Fruit fly (Drosophila melanogaster): Measurements from ENCODE around the gene CG2889.

CG2889 gene

DNA sequence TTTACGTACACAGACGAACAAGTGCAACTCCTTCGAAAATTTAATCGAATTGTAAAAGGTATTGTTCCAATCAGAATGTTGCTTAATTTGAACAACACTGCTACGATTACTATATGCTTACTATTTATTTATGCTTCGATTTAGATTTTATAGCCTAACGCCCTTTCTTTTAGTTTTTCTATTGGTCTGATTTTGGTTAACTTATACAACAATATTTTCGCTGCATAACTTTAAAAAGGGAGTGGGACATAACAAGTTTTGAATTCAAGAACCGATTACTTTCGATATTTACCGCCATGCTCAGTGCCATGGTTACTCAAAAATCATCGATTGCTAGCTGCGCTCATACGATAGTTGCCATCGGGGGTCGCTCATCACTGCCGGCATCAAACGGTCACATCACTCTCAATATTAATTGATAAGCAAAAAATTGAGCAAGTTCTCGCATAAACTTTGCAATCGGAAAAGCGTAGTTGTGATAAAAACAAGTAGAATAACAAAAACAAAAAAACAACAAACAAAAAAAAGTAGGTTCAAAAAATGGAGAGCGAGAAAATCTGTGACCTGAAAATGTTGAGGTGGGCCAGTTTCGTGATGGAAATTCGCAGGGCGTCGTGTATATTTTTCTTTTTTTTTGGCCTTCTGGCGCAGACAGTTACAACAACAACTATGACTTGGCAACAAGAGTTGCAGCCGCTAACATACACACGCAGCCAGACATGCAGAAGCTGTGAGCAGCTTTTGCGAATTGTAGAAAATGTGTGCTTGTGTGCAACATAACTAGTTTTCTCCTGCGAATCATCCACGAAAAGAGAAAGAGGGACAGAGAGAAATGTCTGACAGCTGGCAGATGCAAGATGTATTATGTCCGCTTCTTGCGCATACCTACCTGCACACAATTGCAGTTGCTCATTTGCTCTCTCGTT is 5.0 kb downstream of the CG2889 start, which contains the start of the genes CG2887 and PPP4R2r:
Gene CG2887, minus strand, starts transcription at position 51 of the 926 bp plus-strand sequence.
Gene PPP4R2r, plus strand, starts transcription at position 396 of the 926 bp plus-strand sequence.
- TF ChIP-seq h (optimal IDR thresholded peaks at IDR 0.05), result no peak

DNA sequence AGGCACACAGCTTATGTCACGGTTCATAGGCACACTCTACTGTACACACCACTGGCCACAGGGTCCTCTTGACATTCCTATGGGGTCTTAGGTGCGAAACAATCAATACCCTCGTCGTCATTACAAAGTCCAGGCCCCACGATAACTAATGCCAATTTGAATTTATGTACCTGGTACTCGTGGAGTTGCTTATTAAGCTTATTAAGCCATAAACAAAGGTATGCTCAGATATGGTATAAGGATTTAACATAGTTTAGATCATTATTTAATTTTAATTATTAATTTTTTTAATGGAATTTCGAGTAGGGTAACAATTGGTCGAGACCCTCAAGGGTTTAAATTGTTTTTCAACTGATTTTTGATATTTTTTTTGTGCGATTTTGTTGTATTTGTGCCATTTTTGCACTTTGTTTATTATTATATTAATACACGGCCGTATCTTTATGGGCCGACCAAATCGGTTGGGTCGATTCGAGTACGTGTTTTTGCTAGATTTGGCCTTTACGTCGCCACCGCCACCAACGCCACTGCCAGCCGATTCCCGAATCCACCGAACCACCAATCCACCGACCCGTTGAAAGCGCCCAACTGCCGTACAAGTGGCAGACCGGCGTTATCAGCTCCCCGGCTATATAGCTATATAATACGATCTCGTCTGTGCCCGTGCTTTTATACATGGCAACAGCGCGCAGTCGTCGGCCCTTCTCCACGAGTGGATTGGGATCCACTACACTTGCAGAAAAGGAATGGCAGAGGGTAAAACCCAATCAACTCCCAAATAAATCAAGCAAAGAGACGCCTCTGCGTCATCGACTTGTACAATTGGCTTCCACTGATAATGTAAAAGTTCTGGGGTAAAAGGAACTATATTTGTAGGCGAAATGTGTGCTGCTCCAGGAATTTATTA is 10.7 kb downstream of the CG2889 start:
- TF ChIP-seq psq (optimal IDR thresholded peaks at IDR 0.05) (no peak), Sin3A (optimal IDR thresholded peaks at IDR 0.05) (no peak), insv (optimal IDR thresholded peaks at IDR 0.05) (no peak), h (optimal IDR thresholded peaks at IDR 0.05) (no peak), Myc (optimal IDR thresholded peaks at IDR 0.05) (no peak), ttk (optimal IDR thresholded peaks at IDR 0.05) (no peak)

DNA sequence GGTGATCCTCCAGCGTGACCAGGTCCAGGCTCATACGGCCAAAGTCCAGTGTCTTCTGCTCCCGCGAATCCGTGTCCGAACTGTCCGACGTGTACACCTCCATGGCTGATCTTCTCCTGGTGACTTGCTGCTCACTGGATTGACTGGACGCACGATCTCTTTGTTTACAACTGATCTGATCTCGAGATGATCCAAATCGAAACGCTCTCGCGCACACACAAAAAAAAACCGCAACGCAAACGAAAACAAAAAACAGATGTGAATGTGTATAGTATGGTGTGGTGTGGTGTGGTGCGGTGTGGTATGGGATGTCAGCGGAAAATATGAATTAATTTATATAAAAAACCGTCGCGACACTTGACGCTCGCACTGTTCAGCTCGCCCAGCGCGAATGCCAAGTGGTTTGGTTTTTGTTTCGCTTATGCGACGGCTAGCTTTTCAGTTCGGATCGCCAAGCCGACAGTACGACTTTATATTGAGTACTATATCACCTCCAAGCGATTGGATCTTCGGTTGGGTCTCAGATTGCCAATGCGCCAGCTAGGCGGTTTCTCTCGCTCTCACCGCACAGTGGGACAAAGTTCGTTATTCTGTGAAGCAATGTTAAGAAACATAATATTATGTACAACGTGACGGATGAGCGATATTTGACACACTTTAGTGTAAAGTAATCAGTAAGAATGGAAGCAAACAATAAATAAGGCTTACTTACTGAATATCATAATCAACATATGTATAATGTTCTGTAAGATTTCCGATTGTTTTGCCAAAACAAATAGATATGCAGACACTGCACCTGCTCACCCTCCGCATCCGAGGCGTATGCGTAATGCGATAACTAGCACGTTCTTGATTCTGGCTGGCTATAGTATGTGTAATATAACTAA is 12.6 kb downstream of the CG2889 start:
- no peak for TF ChIP-seq insv (optimal IDR thresholded peaks at IDR 0.05)
- TF ChIP-seq psq (optimal IDR thresholded peaks at IDR 0.05), result no peak
- TF ChIP-seq Sin3A (optimal IDR thresholded peaks at IDR 0.05), result no peak
- no peak for TF ChIP-seq h (optimal IDR thresholded peaks at IDR 0.05)

DNA sequence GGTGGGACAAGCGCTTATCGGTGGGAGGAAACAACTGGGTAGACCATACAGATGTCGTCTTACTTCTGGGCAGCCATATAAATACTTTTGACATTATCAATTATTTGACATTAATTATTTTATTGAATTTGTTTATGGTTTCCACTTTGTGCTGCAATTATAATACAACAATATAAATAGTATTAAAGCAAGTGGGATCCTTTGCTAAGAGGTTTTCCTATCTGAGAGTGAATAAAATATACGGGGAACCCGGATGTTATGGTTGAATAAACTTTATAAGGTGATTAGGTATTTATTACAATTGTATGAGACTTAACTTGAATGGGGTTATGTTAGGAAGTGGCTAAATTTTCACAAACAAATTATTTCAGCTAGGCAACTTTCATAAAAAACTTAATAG is 13.4 kb downstream of the CG2889 start, which contains the start of gene CG32687:
Gene CG32687, minus strand, starts transcription at position 101 of the 400 bp plus-strand sequence.
- TF ChIP-seq psq (optimal IDR thresholded peaks at IDR 0.05), result no peak

dm6 chrX:10487964-10488605 is 14.3 kb downstream of the CG2889 start:
- TF ChIP-seq h (optimal IDR thresholded peaks at IDR 0.05) (no peak), Sin3A (optimal IDR thresholded peaks at IDR 0.05) (no peak), ttk (optimal IDR thresholded peaks at IDR 0.05) (no peak), insv (optimal IDR thresholded peaks at IDR 0.05) (no peak), psq (optimal IDR thresholded peaks at IDR 0.05) (no peak), Myc (optimal IDR thresholded peaks at IDR 0.05) (no peak)

DNA sequence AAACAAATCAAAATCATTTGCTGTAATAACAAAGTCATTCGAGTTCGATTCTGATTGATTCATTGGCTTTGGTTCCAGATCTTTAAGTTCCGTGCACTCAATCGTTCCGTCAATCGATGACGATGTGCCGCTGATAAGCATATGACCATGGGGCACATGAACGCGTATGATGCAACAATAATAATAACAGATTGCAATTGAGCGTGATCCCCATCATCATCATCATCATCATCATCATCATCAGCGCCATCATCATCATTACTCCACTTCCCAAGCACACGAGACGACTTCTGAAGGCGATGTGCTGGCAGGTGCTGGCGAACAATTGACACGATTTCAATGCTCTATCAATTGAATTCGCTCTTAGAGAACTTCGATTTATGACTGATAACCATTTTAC is 22.6 kb downstream of the CG2889 start:
- TF ChIP-seq Myc (optimal IDR thresholded peaks at IDR 0.05) (no peak), ttk (optimal IDR thresholded peaks at IDR 0.05) (no peak), psq (optimal IDR thresholded peaks at IDR 0.05) (no peak), h (optimal IDR thresholded peaks at IDR 0.05) (no peak), insv (optimal IDR thresholded peaks at IDR 0.05) (no peak), Sin3A (optimal IDR thresholded peaks at IDR 0.05) (no peak)

dm6 chrX:10513611-10514010 is 39.9 kb downstream of the CG2889 start:
- no peak for TF ChIP-seq Myc (optimal IDR thresholded peaks at IDR 0.05)
- TF ChIP-seq Sin3A (optimal IDR thresholded peaks at IDR 0.05), result no peak
- TF ChIP-seq ttk (optimal IDR thresholded peaks at IDR 0.05), result no peak
- no peak for TF ChIP-seq psq (optimal IDR thresholded peaks at IDR 0.05)
- no peak for TF ChIP-seq h (optimal IDR thresholded peaks at IDR 0.05)
- TF ChIP-seq insv (optimal IDR thresholded peaks at IDR 0.05), result no peak

DNA sequence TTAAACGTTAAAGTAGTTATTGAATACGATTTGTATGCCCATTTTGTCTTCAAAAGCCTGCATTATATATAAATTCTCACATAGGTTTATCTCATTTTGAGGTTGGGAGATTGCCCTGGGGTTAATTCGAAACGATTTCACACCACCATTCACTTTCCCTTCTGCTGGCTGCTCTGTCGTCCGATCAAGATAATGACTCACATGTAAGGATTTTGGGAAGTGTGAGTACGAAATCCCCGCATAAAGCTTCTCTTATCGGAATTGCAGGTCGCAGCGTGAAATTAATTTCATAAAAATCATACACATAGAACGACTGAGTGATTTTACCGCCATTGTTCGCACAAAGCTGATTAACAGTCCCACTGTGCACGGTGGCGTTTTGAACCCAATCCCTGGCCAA is 41.1 kb downstream of the CG2889 start:
- TF ChIP-seq ttk (optimal IDR thresholded peaks at IDR 0.05) (no peak), insv (optimal IDR thresholded peaks at IDR 0.05) (no peak), Myc (optimal IDR thresholded peaks at IDR 0.05) (no peak), Sin3A (optimal IDR thresholded peaks at IDR 0.05) (no peak), psq (optimal IDR thresholded peaks at IDR 0.05) (no peak), h (optimal IDR thresholded peaks at IDR 0.05) (no peak)

DNA sequence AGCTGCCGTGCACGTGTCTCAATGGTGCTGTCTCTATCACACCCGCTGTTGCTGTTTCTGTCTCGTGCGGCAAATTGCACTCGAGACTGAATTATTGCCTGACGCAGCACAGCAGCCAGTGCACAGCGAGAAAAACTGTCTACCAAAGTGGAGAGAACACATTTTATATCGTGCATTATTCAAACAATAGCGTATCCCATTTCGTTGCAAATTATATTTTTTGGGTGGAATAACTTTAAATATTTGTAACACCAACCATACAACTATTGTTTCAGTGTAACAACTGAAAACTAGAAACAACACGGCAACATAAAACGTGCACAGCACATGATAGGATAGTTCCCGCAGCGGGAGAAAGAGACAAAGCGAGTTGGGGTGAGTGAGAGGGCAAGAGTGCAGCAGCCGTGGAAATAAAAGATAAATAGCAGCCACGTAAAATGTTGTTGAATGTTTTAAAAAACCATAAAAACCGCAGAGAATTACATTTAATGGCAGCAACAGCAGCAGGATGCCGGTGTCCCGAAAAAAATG is 41.6 kb downstream of the CG2889 start:
- TF ChIP-seq h (optimal IDR thresholded peaks at IDR 0.05) (no peak), Myc (optimal IDR thresholded peaks at IDR 0.05) (no peak), insv (optimal IDR thresholded peaks at IDR 0.05) (no peak), psq (optimal IDR thresholded peaks at IDR 0.05) (no peak), Sin3A (optimal IDR thresholded peaks at IDR 0.05) (no peak), ttk (optimal IDR thresholded peaks at IDR 0.05) (no peak)

All from Kc167 (cell line).